Worm (Caenorhabditis elegans) whole organism, late embryonic: Measurements from ENCODE around the gene JC8.7.
"Not testable (repeated sequence)": the region's sequence is repeated elsewhere in the genome, so short reads cannot be mapped to it uniquely, and the experiment has no call there.

ENCODE experiments used
- F13H6.1 ChIP-seq: sonication (generic microtip); optimal IDR thresholded peaks from 2 replicates; lab custom pipeline; 2016; ENCODE audit warnings: missing genetic modification characterization, missing compliant biosample characterization
- ama-1 ChIP-seq: fragments of 150-350 bp; optimal IDR thresholded peaks from 2 replicates; lab custom pipeline; 2014
- ceh-22 ChIP-seq: sonication (generic microtip); optimal IDR thresholded peaks from 2 replicates; lab custom pipeline; 2017; ENCODE audit warnings: missing biosample characterization, missing genetic modification characterization
- elt-2 ChIP-seq: sonication (generic microtip); optimal IDR thresholded peaks from 2 replicates; lab custom pipeline; 2016; ENCODE audit warnings: missing genetic modification reagents, missing genetic modification characterization, missing compliant biosample characterization
- fax-1 ChIP-seq: sonication (generic microtip); optimal IDR thresholded peaks from 2 replicates; lab custom pipeline; 2016; ENCODE audit warnings: missing genotype, missing genetic modification characterization, missing compliant biosample characterization
- hlh-15 ChIP-seq: sonication (generic microtip); optimal IDR thresholded peaks from 2 replicates; lab custom pipeline; 2016; ENCODE audit warnings: missing genetic modification characterization, missing compliant biosample characterization
- hlh-8 ChIP-seq: sonication (generic microtip); optimal IDR thresholded peaks from 2 replicates; lab custom pipeline; 2016; ENCODE audit warnings: missing genotype, missing genetic modification characterization, missing compliant biosample characterization
- mec-3 ChIP-seq: sonication (generic microtip); optimal IDR thresholded peaks from 2 replicates; lab custom pipeline; 2016; ENCODE audit warnings: borderline replicate concordance, missing genetic modification characterization, missing compliant biosample characterization
- nfya-1 ChIP-seq: sonication (generic microtip); optimal IDR thresholded peaks from 2 replicates; lab custom pipeline; 2017; ENCODE audit warnings: missing genetic modification characterization, mild to moderate bottlenecking, missing compliant biosample characterization, antibody characterized with exemption, moderate library complexity
- odd-2 ChIP-seq: sonication (generic microtip); optimal IDR thresholded peaks from 2 replicates; lab custom pipeline; 2017; ENCODE audit warnings: antibody characterized with exemption, mild to moderate bottlenecking, missing genetic modification characterization, missing compliant biosample characterization
- pqm-1 ChIP-seq: sonication (generic microtip); optimal IDR thresholded peaks from 2 replicates; lab custom pipeline; 2016; ENCODE audit warnings: missing genetic modification characterization, missing compliant biosample characterization
- pros-1 ChIP-seq: fragments of 150-350 bp; optimal IDR thresholded peaks from 2 replicates; lab custom pipeline; 2014; ENCODE audit warnings: missing biosample characterization, missing genetic modification reagents, missing genetic modification characterization

ce11 chrIV:13262849-13263248, 15.8 kb downstream of the JC8.7 start:
- not testable (repeated sequence) for TF ChIP-seq ceh-22 (tag; lab: Kevin White, UChicago); pros-1 (tag; lab: Kevin White, UChicago); pqm-1 (tag; lab: Kevin White, UChicago); mec-3 (tag; lab: Kevin White, UChicago); odd-2 (tag; lab: Kevin White, UChicago); F13H6.1 (tag; lab: Kevin White, UChicago); ama-1 (lab: Kevin White, UChicago); fax-1 (tag; lab: Kevin White, UChicago); hlh-8; hlh-15 (tag; lab: Kevin White, UChicago); elt-2; nfya-1 (tag; lab: Kevin White, UChicago)
